Worm (Caenorhabditis elegans): ENCODE data around the gene T05H4.3.

- no peak for TF ChIP-seq hmg-4 (GFP tag; optimal IDR thresholded peaks at IDR 0.05)
- no peak for TF ChIP-seq tbx-11 (GFP tag; IDR thresholded peaks at IDR 0.05)
- TF ChIP-seq hnd-1 (tag; optimal IDR thresholded peaks at IDR 0.05), result no peak
- TF ChIP-seq ceh-36 (tag; optimal IDR thresholded peaks at IDR 0.05), result no peak
- no peak for TF ChIP-seq flt-1 (GFP tag; IDR thresholded peaks at IDR 0.05)
- TF ChIP-seq sea-1 (GFP tag; conservative IDR thresholded peaks at IDR 0.05), result no peak
- no peak for TF ChIP-seq ama-1 (optimal IDR thresholded peaks at IDR 0.05)
- TF ChIP-seq tra-4 (tag; optimal IDR thresholded peaks at IDR 0.05), result no peak
- TF ChIP-seq pes-1 (GFP tag; IDR thresholded peaks at IDR 0.05), result no peak
- TF ChIP-seq hmbx-1 (tag; optimal IDR thresholded peaks at IDR 0.05), result no peak
- no peak for TF ChIP-seq B0310.2 (tag; optimal IDR thresholded peaks at IDR 0.05)
Observed at ce11 chrV:6496611-6497158, 54.5 kb downstream of the T05H4.3 start, which contains the start of gene dgtr-1.
